Fruit fly (Drosophila melanogaster) whole organism, embryonic: ENCODE measurements around the gene SamDC.
A peak's percentile ranks its signal among the peaks of the same experiment; 100 is the strongest.

ENCODE experiments used
- CG11247 ChIP-seq: fragments of 200-800 bp; sonication (Bioruptor generic); IDR thresholded peaks from 2 replicates; pipeline ENCODE4 v1.3.6; 2022; ENCODE audit warnings: missing biosample characterization, missing genetic modification characterization
- CG11560 ChIP-seq: fragments of 200-800 bp; sonication (Bioruptor generic); IDR thresholded peaks from 3 replicates; pipeline ENCODE4 v1.3.6; 2022; ENCODE audit warnings: missing biosample characterization, missing genetic modification characterization
- CG12299 ChIP-seq: fragments of 200-800 bp; sonication (Bioruptor generic); optimal IDR thresholded peaks from 2 replicates; lab custom pipeline; 2018; ENCODE audit warnings: missing biosample characterization, mild to moderate bottlenecking, missing genetic modification characterization
- CG12391 ChIP-seq: fragments of 200-800 bp; sonication (Bioruptor generic); optimal IDR thresholded peaks from 3 replicates; lab custom pipeline; 2018; ENCODE audit warnings: missing biosample characterization, mild to moderate bottlenecking, missing genetic modification characterization, moderate library complexity
- CG15269 ChIP-seq: fragments of 200-800 bp; sonication (Bioruptor generic); optimal IDR thresholded peaks from 2 replicates; lab custom pipeline; 2018; ENCODE audit warnings: missing biosample characterization, mild to moderate bottlenecking, missing genetic modification characterization, moderate library complexity
- CG17385 ChIP-seq: fragments of 200-800 bp; sonication (Bioruptor generic); optimal IDR thresholded peaks from 3 replicates; lab custom pipeline; 2018; ENCODE audit warnings: missing biosample characterization, mild to moderate bottlenecking, missing genetic modification characterization
- CG18476 ChIP-seq: fragments of 200-800 bp; sonication (Bioruptor generic); optimal IDR thresholded peaks from 2 replicates; lab custom pipeline; 2016; ENCODE audit warnings: missing biosample characterization, mild to moderate bottlenecking, missing genetic modification characterization
- CG2678 ChIP-seq: fragments of 200-800 bp; sonication (Bioruptor generic); optimal IDR thresholded peaks from 3 replicates; lab custom pipeline; 2019; ENCODE audit warnings: missing biosample characterization, mild to moderate bottlenecking, missing genetic modification characterization, moderate library complexity
- CG31388 ChIP-seq: fragments of 200-800 bp; sonication (Bioruptor generic); optimal IDR thresholded peaks from 2 replicates; lab custom pipeline; 2016; ENCODE audit warnings: missing biosample characterization, missing genetic modification characterization
- CG3407 ChIP-seq: fragments of 200-800 bp; sonication (Bioruptor generic); optimal IDR thresholded peaks from 2 replicates; lab custom pipeline; 2018; ENCODE audit warnings: missing biosample characterization, mild to moderate bottlenecking, missing genetic modification characterization
- CG3995 ChIP-seq: fragments of 200-800 bp; sonication (Bioruptor generic); optimal IDR thresholded peaks from 3 replicates; lab custom pipeline; 2016; ENCODE audit warnings: missing biosample characterization, missing genetic modification characterization
- CG6254 ChIP-seq: fragments of 200-800 bp; sonication (Bioruptor generic); optimal IDR thresholded peaks from 3 replicates; lab custom pipeline; 2017; ENCODE audit warnings: mild to moderate bottlenecking, missing biosample characterization, missing genetic modification reagents, missing genetic modification characterization
- CG6765 ChIP-seq: fragments of 200-800 bp; sonication (Bioruptor generic); optimal IDR thresholded peaks from 3 replicates; lab custom pipeline; 2017; ENCODE audit warnings: missing biosample characterization, mild to moderate bottlenecking, missing genetic modification characterization
- CG7556 ChIP-seq: fragments of 200-800 bp; sonication (Bioruptor generic); optimal IDR thresholded peaks from 2 replicates; lab custom pipeline; 2017; ENCODE audit warnings: missing biosample characterization, mild to moderate bottlenecking, missing genetic modification characterization
- CG7963 ChIP-seq: fragments of 200-800 bp; sonication (Bioruptor generic); IDR thresholded peaks from 3 replicates; pipeline ENCODE4 v1.3.6; 2022; ENCODE audit warnings: missing biosample characterization, missing genetic modification characterization; ENCODE audit not compliant: partially characterized antibody
- CG8765 ChIP-seq: fragments of 200-800 bp; sonication (Bioruptor generic); IDR thresholded peaks from 2 replicates; pipeline ENCODE4 v1.3.6; 2022; ENCODE audit warnings: missing biosample characterization, missing genetic modification characterization
- D19B ChIP-seq: fragments of 200-800 bp; sonication (Bioruptor generic); optimal IDR thresholded peaks from 2 replicates; lab custom pipeline; 2017; ENCODE audit warnings: missing biosample characterization, mild to moderate bottlenecking, missing genetic modification characterization
- Dek ChIP-seq: fragments of 200-800 bp; sonication (Bioruptor generic); optimal IDR thresholded peaks from 3 replicates; lab custom pipeline; 2019; ENCODE audit warnings: missing biosample characterization, mild to moderate bottlenecking, missing genetic modification characterization, moderate library complexity
- Dip3 ChIP-seq: fragments of 200-800 bp; sonication (Bioruptor generic); optimal IDR thresholded peaks from 3 replicates; lab custom pipeline; 2016; ENCODE audit warnings: missing biosample characterization, missing genetic modification characterization
- Doc2 ChIP-seq: fragments of 200-800 bp; sonication (Bioruptor generic); IDR thresholded peaks from 2 replicates; pipeline ENCODE4 v1.3.6; 2022; ENCODE audit warnings: missing biosample characterization, missing genetic modification characterization
- Doc3 ChIP-seq: fragments of 200-800 bp; sonication (Bioruptor generic); IDR thresholded peaks from 3 replicates; pipeline ENCODE4 v1.3.6; 2022; ENCODE audit warnings: missing biosample characterization, missing genetic modification characterization; ENCODE audit not compliant: partially characterized antibody
- E2f2 ChIP-seq: fragments of 200-800 bp; sonication (Bioruptor generic); IDR thresholded peaks from 2 replicates; pipeline ENCODE4 v1.3.6; 2022; ENCODE audit warnings: missing biosample characterization, missing genetic modification characterization
- Elba2 ChIP-seq: fragments of 200-800 bp; sonication (Bioruptor generic); optimal IDR thresholded peaks from 3 replicates; lab custom pipeline; 2016; ENCODE audit warnings: missing biosample characterization, missing genetic modification characterization
- Gug ChIP-seq: fragments of 200-800 bp; sonication (Bioruptor generic); IDR thresholded peaks from 4 replicates; pipeline ENCODE4 v1.3.6; 2022; ENCODE audit warnings: missing biosample characterization, missing genetic modification characterization
- HHEX ChIP-seq: fragments of 200-800 bp; sonication (Bioruptor generic); optimal IDR thresholded peaks from 3 replicates; lab custom pipeline; 2017; ENCODE audit warnings: missing biosample characterization, mild to moderate bottlenecking, missing genetic modification characterization, missing genetic modification reagents
- Hey ChIP-seq: fragments of 200-800 bp; sonication (Bioruptor generic); optimal IDR thresholded peaks from 3 replicates; lab custom pipeline; 2018; ENCODE audit warnings: missing biosample characterization, mild to moderate bottlenecking, missing genetic modification characterization
- Meics ChIP-seq: fragments of 200-800 bp; sonication (Bioruptor generic); optimal IDR thresholded peaks from 2 replicates; lab custom pipeline; 2017; ENCODE audit warnings: missing biosample characterization, mild to moderate bottlenecking, missing genetic modification characterization
- NfI ChIP-seq: fragments of 200-800 bp; sonication (Bioruptor generic); optimal IDR thresholded peaks from 3 replicates; lab custom pipeline; 2018; ENCODE audit warnings: missing biosample characterization, mild to moderate bottlenecking, missing genetic modification characterization, moderate library complexity
- PHDP ChIP-seq: fragments of 200-800 bp; sonication (Bioruptor generic); optimal IDR thresholded peaks from 3 replicates; lab custom pipeline; 2018; ENCODE audit warnings: missing biosample characterization, mild to moderate bottlenecking, missing genetic modification characterization, moderate library complexity
- Poxn ChIP-seq: fragments of 200-800 bp; sonication (Bioruptor generic); IDR thresholded peaks from 2 replicates; pipeline ENCODE4 v1.3.6; 2022; ENCODE audit warnings: missing biosample characterization, missing genetic modification characterization
- Ssrp ChIP-seq: fragments of 200-800 bp; sonication (Bioruptor generic); optimal IDR thresholded peaks from 2 replicates; lab custom pipeline; 2018; ENCODE audit warnings: missing biosample characterization, mild to moderate bottlenecking, missing genetic modification characterization, moderate library complexity
- ac ChIP-seq: fragments of 200-800 bp; sonication (Bioruptor generic); optimal IDR thresholded peaks from 3 replicates; lab custom pipeline; 2017; ENCODE audit warnings: missing biosample characterization, mild to moderate bottlenecking, missing genetic modification characterization
- ash1 ChIP-seq: fragments of 200-800 bp; sonication (Bioruptor generic); optimal IDR thresholded peaks from 2 replicates; lab custom pipeline; 2018; ENCODE audit warnings: missing biosample characterization, mild to moderate bottlenecking, missing genetic modification characterization
- bcd ChIP-seq: fragments of 200-800 bp; sonication (Bioruptor generic); optimal IDR thresholded peaks from 2 replicates; lab custom pipeline; 2017; ENCODE audit warnings: missing biosample characterization, mild to moderate bottlenecking, missing genetic modification characterization
- crp ChIP-seq, 2 experiments: fragments of 200-800 bp; sonication (Bioruptor generic); optimal IDR thresholded peaks; 2 replicates in 1 of 2; 3 replicates in 1 of 2; lab custom pipeline; 2017; ENCODE audit warnings: missing biosample characterization in 2 of 2, missing genetic modification characterization in 2 of 2, mild to moderate bottlenecking in 1 of 2, moderate library complexity in 1 of 2
- fd64A ChIP-seq: fragments of 200-800 bp; sonication (Bioruptor generic); optimal IDR thresholded peaks from 3 replicates; lab custom pipeline; 2018; ENCODE audit warnings: missing biosample characterization, mild to moderate bottlenecking, missing genetic modification characterization
- fd96Cb ChIP-seq: fragments of 200-800 bp; sonication (Bioruptor generic); optimal IDR thresholded peaks from 2 replicates; lab custom pipeline; 2018; ENCODE audit warnings: missing biosample characterization, mild to moderate bottlenecking, missing genetic modification characterization, moderate library complexity
- gcm2 ChIP-seq: fragments of 200-800 bp; sonication (Bioruptor generic); optimal IDR thresholded peaks from 2 replicates; lab custom pipeline; 2016; ENCODE audit warnings: missing biosample characterization, missing genetic modification characterization
- grau ChIP-seq: fragments of 200-800 bp; optimal IDR thresholded peaks from 3 replicates; lab custom pipeline; 2019; ENCODE audit warnings: missing biosample characterization, mild to moderate bottlenecking, missing genetic modification characterization, moderate library complexity
- grn ChIP-seq: fragments of 200-800 bp; sonication (Bioruptor generic); optimal IDR thresholded peaks from 3 replicates; lab custom pipeline; 2017; ENCODE audit warnings: missing biosample characterization, missing genetic modification characterization
- h ChIP-seq: fragments of >200 bp; optimal IDR thresholded peaks from 2 replicates; lab custom pipeline; 2017
- knrl ChIP-seq: fragments of 200-800 bp; sonication (Bioruptor generic); IDR thresholded peaks from 3 replicates; pipeline ENCODE4 v1.3.6; 2022; ENCODE audit warnings: missing biosample characterization, missing genetic modification characterization; ENCODE audit not compliant: partially characterized antibody
- pan ChIP-seq, 4 experiments: fragments of >200 bp in 3 of 4; fragments of 200-800 bp in 1 of 4; sonication (Bioruptor generic) in 1 of 4; optimal IDR thresholded peaks in 3 of 4; IDR thresholded peaks in 1 of 4; 2 replicates each; pipeline versions ENCODE4 v1.3.6 to Lab custom; 2017 to 2022; ENCODE audit warnings: missing biosample characterization in 2 of 4, missing genetic modification characterization in 2 of 4, mixed read lengths in 1 of 4
- prd ChIP-seq, 3 experiments: fragments of >200 bp in 2 of 3; fragments of 200-800 bp in 1 of 3; sonication (Bioruptor generic) in 1 of 3; optimal IDR thresholded peaks in 2 of 3; IDR thresholded peaks in 1 of 3; 2 replicates in 2 of 3; 3 replicates in 1 of 3; pipeline versions ENCODE4 v1.3.6 to Lab custom; 2017 to 2022; ENCODE audit warnings: missing biosample characterization in 1 of 3, missing genetic modification characterization in 1 of 3
- psq ChIP-seq: fragments of 200-800 bp; sonication (Bioruptor generic); optimal IDR thresholded peaks from 2 replicates; lab custom pipeline; 2017; ENCODE audit warnings: missing biosample characterization, missing genetic modification characterization
- sd ChIP-seq: fragments of 200-800 bp; sonication (Bioruptor generic); optimal IDR thresholded peaks from 3 replicates; lab custom pipeline; 2018; ENCODE audit warnings: missing biosample characterization, mild to moderate bottlenecking, missing genetic modification characterization, moderate library complexity
- z ChIP-seq: fragments of 200-800 bp; sonication (Bioruptor generic); IDR thresholded peaks from 3 replicates; pipeline ENCODE4 v1.3.6; 2022; ENCODE audit warnings: missing biosample characterization, missing genetic modification characterization
- zfh1 ChIP-seq: fragments of 200-800 bp; sonication (Bioruptor generic); IDR thresholded peaks from 3 replicates; pipeline ENCODE4 v1.3.6; 2022; ENCODE audit warnings: missing biosample characterization, missing genetic modification characterization

SamDC gene

DNA sequence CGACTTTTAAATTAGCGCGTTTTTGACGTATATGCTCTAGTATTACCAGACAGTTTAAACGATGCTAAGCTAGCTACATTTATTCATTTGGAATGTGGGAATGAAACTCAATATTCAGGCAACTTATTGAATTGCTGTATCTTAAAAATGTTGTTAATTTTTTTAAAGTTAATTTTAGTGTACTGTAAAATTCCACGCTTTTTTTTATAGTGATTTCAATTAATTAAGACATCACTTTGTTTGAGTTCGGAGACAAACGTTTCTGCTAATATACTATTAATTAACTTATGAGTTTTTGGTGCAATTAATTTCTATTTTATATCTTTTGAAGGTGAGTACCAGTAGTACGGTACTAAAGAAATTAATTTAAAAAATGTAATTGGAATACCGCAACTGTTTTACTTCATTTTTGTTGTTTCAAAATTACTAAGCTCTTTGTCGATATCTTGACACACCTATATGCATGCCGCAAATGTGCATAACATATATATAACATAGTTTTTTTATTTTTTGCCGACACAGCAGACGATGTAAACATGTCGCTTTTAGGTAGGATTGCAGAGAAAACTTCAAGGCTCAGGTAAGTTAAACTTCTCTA is 47.0 kb downstream of the SamDC start, which contains the start of the genes Cdk1 and mRpS7 (continued):
- no peak for TF ChIP-seq Hey
- TF ChIP-seq Poxn (GFP tag; lab: Robert Waterston, UW): 0 out of 2 replicates have a peak, but pooled peaks have one; percentile 35
- peak; percentile 76 for TF ChIP-seq NfI (GFP tag; lab: Kevin White, UChicago)
- TF ChIP-seq CG7556 (GFP tag; lab: Kevin White, UChicago): peak; percentile 71
- no peak for TF ChIP-seq Doc3 (GFP tag; lab: Robert Waterston, UW)
- TF ChIP-seq CG3995 (GFP tag; lab: Kevin White, UChicago): peak; percentile 4
- no peak for TF ChIP-seq CG11560 (tag; lab: Robert Waterston, UW)
- TF ChIP-seq CG17385 (GFP tag; lab: Kevin White, UChicago): peak; percentile 68
- peak; percentile 75 for TF ChIP-seq Ssrp (tag; lab: Kevin White, UChicago)
- TF ChIP-seq CG12299: peak; percentile 32
- TF ChIP-seq D19B (GFP tag; lab: Kevin White, UChicago): peak; percentile 59
- peak; percentile 79 for TF ChIP-seq Meics (GFP tag; lab: Kevin White, UChicago)
- no peak for TF ChIP-seq ash1
- TF ChIP-seq psq (GFP tag; lab: Kevin White, UChicago): no peak
- peak; percentile 64 for TF ChIP-seq CG18476 (GFP tag; lab: Kevin White, UChicago)
- peak; percentile 89 for TF ChIP-seq CG12391 (tag; lab: Kevin White, UChicago)
- no peak for TF ChIP-seq prd (optimal IDR thresholded peaks at IDR 0.05; lab: Kevin White, UChicago)
- peak; percentile 81 for TF ChIP-seq prd (GFP tag; IDR thresholded peaks at IDR 0.05; lab: Robert Waterston, UW)
- TF ChIP-seq Dek (tag; lab: Kevin White, UChicago): peak; percentile 81
- TF ChIP-seq CG6765 (GFP tag; lab: Kevin White, UChicago): no peak
- peak; percentile 40 for TF ChIP-seq HHEX (GFP tag; lab: Kevin White, UChicago)
- peak; percentile 43; the same call in 1 of the 2 replicates for TF ChIP-seq CG11247 (GFP tag; lab: Robert Waterston, UW)
- peak; percentile 44 for TF ChIP-seq CG3407
- TF ChIP-seq crp (GFP tag; optimal IDR thresholded peaks at IDR 0.05; lab: Kevin White, UChicago): peak in 1 of 2 experiments; percentile 35
- no peak for TF ChIP-seq Gug (GFP tag; lab: Robert Waterston, UW)
- peak; percentile 77 for TF ChIP-seq fd96Cb (tag; lab: Kevin White, UChicago)
- TF ChIP-seq PHDP (tag; lab: Kevin White, UChicago): peak; percentile 81
- peak; percentile 81 for TF ChIP-seq grau (tag; lab: Kevin White, UChicago)
- peak; percentile 23 for TF ChIP-seq CG31388
- peak; percentile 13 for TF ChIP-seq gcm2 (GFP tag; lab: Kevin White, UChicago)
- no peak for TF ChIP-seq grn
- peak; percentile 59 for TF ChIP-seq sd (tag; lab: Kevin White, UChicago)
- TF ChIP-seq CG15269: peak; percentile 83
- no peak for TF ChIP-seq CG7963
- peak; percentile 82 for TF ChIP-seq E2f2 (GFP tag; lab: Robert Waterston, UW)
- peak; percentile 53 for TF ChIP-seq Dip3 (GFP tag; lab: Kevin White, UChicago)
- TF ChIP-seq ac (GFP tag; lab: Kevin White, UChicago): no peak
- no peak for TF ChIP-seq fd64A (GFP tag; lab: Kevin White, UChicago)
- TF ChIP-seq CG6254 (GFP tag; lab: Kevin White, UChicago): peak; percentile 38
- TF ChIP-seq CG8765: peak; percentile 60; the same call in 1 of the 2 replicates
- peak; percentile 71 for TF ChIP-seq bcd (GFP tag; lab: Kevin White, UChicago)
- peak; percentile 87 for TF ChIP-seq CG2678 (tag; lab: Kevin White, UChicago)
- no peak for TF ChIP-seq h
- no peak for TF ChIP-seq z (GFP tag; lab: Robert Waterston, UW)
- TF ChIP-seq Doc2 (GFP tag; lab: Robert Waterston, UW): no peak
- no peak for TF ChIP-seq pan (optimal IDR thresholded peaks at IDR 0.05; lab: Kevin White, UChicago)
- TF ChIP-seq pan (GFP tag; optimal IDR thresholded peaks at IDR 0.05 in 1 of 2, IDR thresholded peaks at IDR 0.05 in 1 of 2): peak in 1 of 2 experiments; percentile 82
- no peak for TF ChIP-seq knrl (GFP tag; lab: Robert Waterston, UW)
- peak; percentile 73 for TF ChIP-seq zfh1 (GFP tag; lab: Robert Waterston, UW)
- TF ChIP-seq Elba2: peak; percentile 29
